Fruit fly (Drosophila melanogaster) whole organism, wandering third instar larva: ENCODE data around the gene p24-2.

Source experiments
- Abd-B ChIP-seq: fragments of >200 bp; optimal IDR thresholded peaks from 2 replicates; lab custom pipeline; 2017; ENCODE audit warnings: missing biosample characterization, missing genetic modification characterization
- CG32264 ChIP-seq: fragments of 200-800 bp; sonication (Bioruptor generic); optimal IDR thresholded peaks from 2 replicates; lab custom pipeline; 2016; ENCODE audit warnings: missing biosample characterization, missing genetic modification characterization
- CG9705 ChIP-seq: fragments of 200-800 bp; sonication (Bioruptor generic); optimal IDR thresholded peaks from 2 replicates; lab custom pipeline; 2018; ENCODE audit warnings: missing biosample characterization, mild to moderate bottlenecking, missing genetic modification characterization
- CrebA ChIP-seq: fragments of 200-800 bp; sonication (Bioruptor generic); optimal IDR thresholded peaks from 2 replicates; lab custom pipeline; 2016; ENCODE audit warnings: missing biosample characterization, mild to moderate bottlenecking, missing genetic modification characterization, borderline replicate concordance
- Dif ChIP-seq: fragments of 200-275, 200-300 bp; sonication (Bioruptor generic); optimal IDR thresholded peaks from 2 replicates; lab custom pipeline; 2018; ENCODE audit warnings: missing biosample characterization, missing genetic modification characterization; ENCODE audit not compliant: partially characterized antibody
- GATAd ChIP-seq: sonication (Bioruptor generic); optimal IDR thresholded peaks from 2 replicates; lab custom pipeline; 2016; ENCODE audit warnings: missing biosample characterization, missing genetic modification characterization
- HLH106 ChIP-seq: fragments of 200-800 bp; optimal IDR thresholded peaks from 3 replicates; lab custom pipeline; 2019; ENCODE audit warnings: missing biosample characterization, mild to moderate bottlenecking, missing genetic modification characterization, moderate library complexity
- Hnf4 ChIP-seq: fragments of 200-800 bp; sonication (Bioruptor generic); optimal IDR thresholded peaks from 2 replicates; lab custom pipeline; 2016; ENCODE audit warnings: missing biosample characterization, mild to moderate bottlenecking, missing genetic modification characterization
- Hr78 ChIP-seq: fragments of >200 bp; optimal IDR thresholded peaks from 2 replicates; lab custom pipeline; 2017; ENCODE audit warnings: missing biosample characterization, missing genetic modification characterization
- Hr83 ChIP-seq: fragments of 200-300 bp; sonication (Bioruptor generic); optimal IDR thresholded peaks from 2 replicates; lab custom pipeline; 2016; ENCODE audit warnings: missing biosample characterization, mild to moderate bottlenecking, missing genetic modification characterization, moderate library complexity; ENCODE audit not compliant: poor library complexity, severe bottlenecking
- Jra ChIP-seq: sonication (Bioruptor generic); optimal IDR thresholded peaks from 2 replicates; lab custom pipeline; 2016; ENCODE audit warnings: missing biosample characterization, missing genetic modification characterization
- Mio ChIP-seq: sonication (Bioruptor generic); optimal IDR thresholded peaks from 2 replicates; lab custom pipeline; 2016; ENCODE audit warnings: missing biosample characterization, missing genetic modification characterization
- Rel ChIP-seq, 2 experiments: fragments of 200-800 bp; sonication (Bioruptor generic) in 1 of 2; optimal IDR thresholded peaks; 2 replicates in 1 of 2; 3 replicates in 1 of 2; lab custom pipeline; 2016 to 2019; ENCODE audit warnings: mild to moderate bottlenecking in 2 of 2, missing biosample characterization in 2 of 2, missing genetic modification characterization in 2 of 2, moderate library complexity in 1 of 2
- Sp1 ChIP-seq: fragments of 200-800 bp; sonication (Bioruptor generic); optimal IDR thresholded peaks from 3 replicates; lab custom pipeline; 2019; ENCODE audit warnings: missing biosample characterization, mild to moderate bottlenecking, missing genetic modification characterization, moderate library complexity
- Vsx2 ChIP-seq: fragments of 200-300, 225-300 bp; sonication (Bioruptor generic); optimal IDR thresholded peaks from 2 replicates; lab custom pipeline; 2018; ENCODE audit warnings: missing biosample characterization, missing genetic modification characterization; ENCODE audit not compliant: partially characterized antibody
- br ChIP-seq: fragments of 200-800 bp; sonication (Bioruptor generic); optimal IDR thresholded peaks from 2 replicates; lab custom pipeline; 2016; ENCODE audit warnings: missing biosample characterization, missing genetic modification characterization
- dmrt93B ChIP-seq: fragments of 200-800 bp; sonication (Bioruptor generic); optimal IDR thresholded peaks from 2 replicates; lab custom pipeline; 2018; ENCODE audit warnings: missing biosample characterization, mild to moderate bottlenecking, missing genetic modification characterization
- foxo ChIP-seq, 2 experiments: fragments of 200-800 bp; sonication (Bioruptor generic); optimal IDR thresholded peaks; 2 replicates in 1 of 2; 3 replicates in 1 of 2; lab custom pipeline; 2016 to 2017; ENCODE audit warnings: missing biosample characterization in 2 of 2, missing genetic modification characterization in 2 of 2
- fru ChIP-seq: fragments of 200-800 bp; sonication (Bioruptor generic); optimal IDR thresholded peaks from 3 replicates; lab custom pipeline; 2016; ENCODE audit warnings: missing biosample characterization, mild to moderate bottlenecking, missing genetic modification characterization
- h ChIP-seq: fragments of 200-800 bp; sonication (Bioruptor generic); optimal IDR thresholded peaks from 3 replicates; lab custom pipeline; 2016; ENCODE audit warnings: missing biosample characterization, mild to moderate bottlenecking, missing genetic modification characterization
- jim ChIP-seq: fragments of 175-275, 200-325 bp; sonication (Bioruptor generic); optimal IDR thresholded peaks from 2 replicates; lab custom pipeline; 2016; ENCODE audit warnings: missing biosample characterization, mild to moderate bottlenecking, missing genetic modification characterization
- lola ChIP-seq: fragments of >200 bp; optimal IDR thresholded peaks from 2 replicates; lab custom pipeline; 2017; ENCODE audit warnings: missing biosample characterization, missing genetic modification characterization
- pan ChIP-seq: fragments of >200 bp; optimal IDR thresholded peaks from 2 replicates; lab custom pipeline; 2017
- rgr ChIP-seq: fragments of 200-800 bp; sonication (Bioruptor generic); optimal IDR thresholded peaks from 3 replicates; lab custom pipeline; 2016; ENCODE audit warnings: missing biosample characterization, mild to moderate bottlenecking, missing genetic modification characterization
- sage ChIP-seq: fragments of 200-800 bp; sonication (Bioruptor generic); optimal IDR thresholded peaks from 2 replicates; lab custom pipeline; 2016; ENCODE audit warnings: missing biosample characterization, mild to moderate bottlenecking, missing genetic modification characterization
- sv ChIP-seq: fragments of 200-800 bp; sonication (Bioruptor generic); optimal IDR thresholded peaks from 3 replicates; lab custom pipeline; 2016; ENCODE audit warnings: missing biosample characterization, missing genetic modification characterization
- usp ChIP-seq: fragments of >200 bp; optimal IDR thresholded peaks from 2 replicates; lab custom pipeline; 2017; ENCODE audit warnings: missing biosample characterization, missing genetic modification characterization
- woc ChIP-seq: sonication (Bioruptor generic); optimal IDR thresholded peaks from 2 replicates; lab custom pipeline; 2016; ENCODE audit warnings: missing biosample characterization, mild to moderate bottlenecking, missing genetic modification characterization

The p24-2 gene

DNA sequence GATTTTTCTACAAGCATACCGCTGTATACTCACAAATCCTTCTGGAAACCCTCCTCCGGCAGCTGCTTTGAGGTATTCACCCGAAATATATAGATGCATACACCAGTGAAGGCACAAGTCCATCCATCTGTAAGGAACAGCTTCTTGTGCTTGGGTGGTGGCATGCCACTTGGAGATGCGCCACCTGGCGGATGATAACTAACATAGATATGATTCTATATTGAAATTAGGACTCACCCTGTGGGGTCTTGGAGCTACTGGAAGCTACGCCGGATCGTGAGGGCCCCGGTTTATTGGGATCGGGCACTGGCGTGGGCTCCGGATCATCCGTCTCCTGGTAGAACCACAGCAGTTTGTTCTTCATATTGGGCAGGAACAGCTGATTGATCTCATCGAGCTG, 19.4 kb downstream of the p24-2 start:
- TF ChIP-seq Hr78 (no peak), CG32264 (GFP tag; lab: Kevin White, UChicago) (no peak), CrebA (GFP tag; lab: Kevin White, UChicago) (no peak), CG9705 (no peak), woc (no peak), pan (lab: Kevin White, UChicago) (no peak), Mio (no peak), Jra (GFP tag; lab: Kevin White, UChicago) (no peak)
- TF ChIP-seq, all 38 proteins: peak for 0

dm6 chr3R:9665405-9665804, 27.2 kb downstream of the p24-2 start:
- no peak for TF ChIP-seq Hr78
- no peak for TF ChIP-seq foxo (GFP tag; optimal IDR thresholded peaks at IDR 0.05; lab: Kevin White, UChicago)
- TF ChIP-seq rgr (GFP tag; lab: Kevin White, UChicago), result no peak
- TF ChIP-seq h (GFP tag; lab: Kevin White, UChicago), result no peak
- TF ChIP-seq br (GFP tag; lab: Kevin White, UChicago), result no peak
- TF ChIP-seq jim (GFP tag; lab: Kevin White, UChicago), result no peak
- no peak for TF ChIP-seq HLH106 (tag; lab: Kevin White, UChicago)
- no peak for TF ChIP-seq fru (GFP tag; lab: Kevin White, UChicago)
- no peak for TF ChIP-seq CrebA (GFP tag; lab: Kevin White, UChicago)
- no peak for TF ChIP-seq Hr83 (GFP tag; lab: Kevin White, UChicago)

- TF ChIP-seq Rel (GFP tag; optimal IDR thresholded peaks at IDR 0.05; lab: Kevin White, UChicago) (no peak), Rel (tag; optimal IDR thresholded peaks at IDR 0.05; lab: Kevin White, UChicago) (peak; percentile 5), Jra (GFP tag; lab: Kevin White, UChicago) (no peak), h (GFP tag; lab: Kevin White, UChicago) (peak; percentile 14), fru (GFP tag; lab: Kevin White, UChicago) (peak; percentile 19), foxo (GFP tag; optimal IDR thresholded peaks at IDR 0.05; lab: Kevin White, UChicago) (peak in 1 of 2 experiments; percentile 13)
Observed at dm6 chr3R:9646104-9646707, 46.4 kb downstream of the p24-2 start, which contains the start of gene Fst. Fst (minus strand) TSS chr3R:9646154.

dm6 chr3R:9644620-9645019, 48.0 kb downstream of the p24-2 start:
- TF ChIP-seq pan (lab: Kevin White, UChicago) (no peak), woc (no peak), Sp1 (GFP tag; lab: Kevin White, UChicago) (no peak), Dif (GFP tag; lab: Kevin White, UChicago) (no peak), CG9705 (no peak), sv (GFP tag; lab: Kevin White, UChicago) (no peak), Abd-B (GFP tag; lab: Kevin White, UChicago) (no peak), Hr83 (GFP tag; lab: Kevin White, UChicago) (no peak), br (GFP tag; lab: Kevin White, UChicago) (no peak), usp (no peak), dmrt93B (GFP tag; lab: Kevin White, UChicago) (no peak), Jra (GFP tag; lab: Kevin White, UChicago) (no peak), sage (GFP tag; lab: Kevin White, UChicago) (no peak), h (GFP tag; lab: Kevin White, UChicago) (no peak), HLH106 (tag; lab: Kevin White, UChicago) (no peak), Hnf4 (GFP tag; lab: Kevin White, UChicago) (no peak), foxo (GFP tag; optimal IDR thresholded peaks at IDR 0.05; lab: Kevin White, UChicago) (no peak), GATAd (GFP tag; lab: Kevin White, UChicago) (no peak), Vsx2 (no peak)

- TF ChIP-seq CG9705, result no peak
- TF ChIP-seq Rel (GFP tag; optimal IDR thresholded peaks at IDR 0.05; lab: Kevin White, UChicago), result no peak
- TF ChIP-seq Rel (tag; optimal IDR thresholded peaks at IDR 0.05; lab: Kevin White, UChicago), result peak; percentile 67
Observed at dm6 chr3R:9643977-9644376, 48.6 kb downstream of the p24-2 start.

dm6 chr3R:9640313-9640712, 52.3 kb downstream of the p24-2 start:
- TF ChIP-seq Hr83 (GFP tag; lab: Kevin White, UChicago), result no peak
- TF ChIP-seq Vsx2, result no peak
- TF ChIP-seq Rel (GFP tag; optimal IDR thresholded peaks at IDR 0.05; lab: Kevin White, UChicago), result no peak
- no peak for TF ChIP-seq Rel (tag; optimal IDR thresholded peaks at IDR 0.05; lab: Kevin White, UChicago)
- no peak for TF ChIP-seq lola (GFP tag; lab: Kevin White, UChicago)
